Fruit fly (Drosophila melanogaster) Kc167 (cell line): ENCODE results near the gene eIF3h.

ENCODE experiments used
- Sin3A ChIP-seq: fragments of >200 bp; optimal IDR thresholded peaks from 2 replicates; lab custom pipeline; 2018; ENCODE audit warnings: missing external identifiers
- insv ChIP-seq: fragments of >200 bp; optimal IDR thresholded peaks from 3 replicates; lab custom pipeline; 2018; ENCODE audit warnings: missing external identifiers
- ttk ChIP-seq: sonication (Bioruptor generic); optimal IDR thresholded peaks from 2 replicates; lab custom pipeline; 2017; ENCODE audit warnings: missing external identifiers

- TF ChIP-seq insv (no peak), ttk (lab: Kevin White, UChicago) (no peak), Sin3A (lab: Kevin White, UChicago) (no peak)
Observed at dm6 chr2L:5055528-5055927, 2.6 kb upstream of the eIF3h start.
